Worm (Caenorhabditis elegans) whole organism, L2 larva: Measurements from ENCODE around the gene polg-1.

ENCODE experiments used
- C34F6.9 ChIP-seq: fragments of 150-350 bp; optimal IDR thresholded peaks from 2 replicates; lab custom pipeline; 2014; ENCODE audit warnings: missing biosample characterization, missing genetic modification characterization
- F13H6.1 ChIP-seq: sonication (generic microtip); optimal IDR thresholded peaks from 2 replicates; lab custom pipeline; 2016; ENCODE audit warnings: missing genetic modification characterization, missing compliant biosample characterization
- R02D3.7 ChIP-seq: fragments of 150-350 bp; optimal IDR thresholded peaks from 2 replicates; lab custom pipeline; 2014; ENCODE audit warnings: missing biosample characterization, missing genetic modification characterization
- Y55F3AM.14 ChIP-seq: fragments of 200-800 bp; sonication (Bioruptor generic); optimal IDR thresholded peaks from 2 replicates; lab custom pipeline; 2018; ENCODE audit warnings: mild to moderate bottlenecking, missing genetic modification characterization, missing compliant biosample characterization
- ZK546.5 ChIP-seq: sonication (generic microtip); optimal IDR thresholded peaks from 2 replicates; lab custom pipeline; 2017; ENCODE audit warnings: missing biosample characterization, missing genetic modification characterization
- ama-1 ChIP-seq: fragments of 150-350 bp; optimal IDR thresholded peaks from 2 replicates; lab custom pipeline; 2018; ENCODE audit warnings: inconsistent platforms
- blmp-1 ChIP-seq: sonication (generic microtip); optimal IDR thresholded peaks from 2 replicates; lab custom pipeline; 2017; ENCODE audit warnings: missing genetic modification characterization, mild to moderate bottlenecking, missing compliant biosample characterization, antibody characterized with exemption, moderate library complexity; ENCODE audit not compliant: insufficient read depth
- ceh-16 ChIP-seq: fragments of 150-350 bp; optimal IDR thresholded peaks from 2 replicates; lab custom pipeline; 2014; ENCODE audit warnings: missing biosample characterization, missing genetic modification characterization
- ceh-82 ChIP-seq: fragments of 150-350 bp; optimal IDR thresholded peaks from 2 replicates; lab custom pipeline; 2014; ENCODE audit warnings: missing biosample characterization, missing genetic modification characterization
- crh-2 ChIP-seq: sonication (generic microtip); optimal IDR thresholded peaks from 2 replicates; lab custom pipeline; 2017; ENCODE audit warnings: missing biosample characterization, missing genetic modification characterization
- dmd-4 ChIP-seq: sonication (generic microtip); optimal IDR thresholded peaks from 2 replicates; lab custom pipeline; 2017; ENCODE audit warnings: missing biosample characterization, missing genetic modification characterization
- egl-27 ChIP-seq: sonication (generic microtip); optimal IDR thresholded peaks from 3 replicates; lab custom pipeline; 2017; ENCODE audit warnings: missing biosample characterization, missing genetic modification reagents, missing genetic modification characterization
- elt-1 ChIP-seq: fragments of 150-350 bp; optimal IDR thresholded peaks from 2 replicates; lab custom pipeline; 2014; ENCODE audit warnings: missing biosample characterization, missing genetic modification characterization
- elt-3 ChIP-seq: sonication (generic microtip); optimal IDR thresholded peaks from 2 replicates; lab custom pipeline; 2017; ENCODE audit warnings: missing biosample characterization, missing genetic modification characterization
- fos-1 ChIP-seq: fragments of 150-350 bp; optimal IDR thresholded peaks from 2 replicates; lab custom pipeline; 2014; ENCODE audit warnings: missing biosample characterization, missing genetic modification characterization
- gmeb-1 ChIP-seq: fragments of 150-350 bp; optimal IDR thresholded peaks from 2 replicates; lab custom pipeline; 2014; ENCODE audit warnings: missing biosample characterization, missing genetic modification characterization
- lin-11 ChIP-seq: fragments of 150-350 bp; sonication (generic microtip); optimal IDR thresholded peaks from 2 replicates; lab custom pipeline; 2014; ENCODE audit warnings: missing biosample characterization, missing genetic modification characterization, inconsistent platforms, mixed read lengths
- lin-13 ChIP-seq: fragments of 150-350 bp; optimal IDR thresholded peaks from 2 replicates; lab custom pipeline; 2014; ENCODE audit warnings: missing biosample characterization, missing genetic modification reagents, missing genetic modification characterization
- lin-39 ChIP-seq: fragments of 150-350 bp; optimal IDR thresholded peaks from 2 replicates; lab custom pipeline; 2014; ENCODE audit warnings: missing biosample characterization, missing genetic modification reagents, missing genetic modification characterization
- lsy-2 ChIP-seq, 2 experiments: fragments of 150-350 bp in 1 of 2; sonication (generic microtip) in 1 of 2; optimal IDR thresholded peaks; 2 replicates each; lab custom pipeline; 2014 to 2017; ENCODE audit warnings: missing biosample characterization in 2 of 2, missing genetic modification characterization in 2 of 2
- mbf-1 ChIP-seq: sonication (generic microtip); optimal IDR thresholded peaks from 2 replicates; lab custom pipeline; 2017; ENCODE audit warnings: missing biosample characterization, missing genetic modification characterization
- mdl-1 ChIP-seq, 2 experiments: fragments of 150-350 bp in 1 of 2; sonication (generic microtip) in 1 of 2; optimal IDR thresholded peaks; 2 replicates each; lab custom pipeline; 2017; ENCODE audit warnings: missing biosample characterization in 2 of 2, missing genetic modification characterization in 2 of 2
- nhr-10 ChIP-seq: sonication (generic microtip); optimal IDR thresholded peaks from 2 replicates; lab custom pipeline; 2017; ENCODE audit warnings: missing biosample characterization, missing genetic modification characterization
- nhr-11 ChIP-seq: fragments of 150-350 bp; optimal IDR thresholded peaks from 2 replicates; lab custom pipeline; 2014; ENCODE audit warnings: missing biosample characterization, missing genetic modification characterization
- nhr-12 ChIP-seq: fragments of 150-350 bp; optimal IDR thresholded peaks from 2 replicates; lab custom pipeline; 2014; ENCODE audit warnings: missing biosample characterization, missing genetic modification characterization
- nhr-21 ChIP-seq: fragments of 150-350 bp; optimal IDR thresholded peaks from 2 replicates; lab custom pipeline; 2014; ENCODE audit warnings: missing biosample characterization, missing genetic modification characterization
- nhr-237 ChIP-seq: fragments of 150-350 bp; optimal IDR thresholded peaks from 2 replicates; lab custom pipeline; 2014; ENCODE audit warnings: missing biosample characterization, missing genetic modification characterization
- nhr-25 ChIP-seq: fragments of 150-350 bp; sonication (generic microtip); optimal IDR thresholded peaks from 3 replicates; lab custom pipeline; 2014; ENCODE audit warnings: missing biosample characterization, missing genetic modification characterization
- nhr-6 ChIP-seq: fragments of 150-350 bp; optimal IDR thresholded peaks from 2 replicates; lab custom pipeline; 2014; ENCODE audit warnings: missing biosample characterization, missing genetic modification characterization
- nhr-77 ChIP-seq: fragments of 150-350 bp; optimal IDR thresholded peaks from 2 replicates; lab custom pipeline; 2014; ENCODE audit warnings: missing biosample characterization, missing genetic modification characterization
- sem-4 ChIP-seq: fragments of 150-350 bp; optimal IDR thresholded peaks from 2 replicates; lab custom pipeline; 2014; ENCODE audit warnings: missing biosample characterization, missing genetic modification reagents, missing genetic modification characterization
- sma-3 ChIP-seq: sonication (generic microtip); optimal IDR thresholded peaks from 2 replicates; lab custom pipeline; 2016; ENCODE audit warnings: missing genetic modification reagents, missing genetic modification characterization, missing compliant biosample characterization
- sma-9 ChIP-seq, 2 experiments: fragments of 150-350 bp in 1 of 2; sonication (generic microtip) in 1 of 2; optimal IDR thresholded peaks; 2 replicates each; lab custom pipeline; 2014 to 2016; ENCODE audit warnings: missing genetic modification characterization in 2 of 2, mild to moderate bottlenecking in 1 of 2, missing biosample characterization in 1 of 2, missing compliant biosample characterization in 1 of 2, missing genetic modification reagents in 1 of 2, moderate library complexity in 1 of 2
- snpc-4 ChIP-seq: fragments of 150-350 bp; optimal IDR thresholded peaks from 2 replicates; lab custom pipeline; 2014; ENCODE audit warnings: missing biosample characterization, missing genetic modification characterization
- unc-39 ChIP-seq: fragments of 150-350 bp; optimal IDR thresholded peaks from 2 replicates; lab custom pipeline; 2014; ENCODE audit warnings: missing biosample characterization, missing genetic modification characterization
- unc-55 ChIP-seq: fragments of 150-350 bp; sonication (generic microtip); optimal IDR thresholded peaks from 3 replicates; lab custom pipeline; 2014; ENCODE audit warnings: missing biosample characterization, missing genetic modification reagents, missing genetic modification characterization
- zag-1 ChIP-seq: fragments of 150-350 bp; optimal IDR thresholded peaks from 2 replicates; lab custom pipeline; 2014; ENCODE audit warnings: missing biosample characterization, missing genetic modification characterization
- ztf-1 ChIP-seq: fragments of 200-800 bp; sonication (Bioruptor generic); conservative IDR thresholded peaks from 2 replicates; pipeline ENCODE4 v1.3.6; 2022; ENCODE audit warnings: missing genetic modification characterization, missing compliant biosample characterization
- ztf-4 ChIP-seq: fragments of 150-350 bp; optimal IDR thresholded peaks from 2 replicates; lab custom pipeline; 2014; ENCODE audit warnings: missing biosample characterization, missing genetic modification characterization

polg-1 gene

ce11 chrII:12202921-12203320 is 3.2 kb upstream of the polg-1 start, which contains the start of gene aqp-12:
aqp-12 (plus strand) TSS chrII:12203221.
- TF ChIP-seq gmeb-1 (no peak), egl-27 (no peak), sma-9 (GFP tag; optimal IDR thresholded peaks at IDR 0.05; lab: Kevin White, UChicago) (no peak), sma-9 (tag; optimal IDR thresholded peaks at IDR 0.05; lab: Kevin White, UChicago) (no peak), nhr-77 (tag; lab: Kevin White, UChicago) (no peak), elt-3 (tag; lab: Kevin White, UChicago) (no peak), ceh-16 (tag; lab: Kevin White, UChicago) (no peak), nhr-11 (no peak), F13H6.1 (tag; lab: Kevin White, UChicago) (no peak), ama-1 (lab: Kevin White, UChicago) (no peak), lsy-2 (tag; optimal IDR thresholded peaks at IDR 0.05; lab: Kevin White, UChicago) (no peak), mbf-1 (tag; lab: Kevin White, UChicago) (no peak), nhr-6 (tag; lab: Kevin White, UChicago) (no peak), nhr-21 (tag; lab: Kevin White, UChicago) (no peak), unc-39 (no peak), R02D3.7 (tag; lab: Kevin White, UChicago) (no peak), sem-4 (tag; lab: Kevin White, UChicago) (no peak), fos-1 (tag; lab: Kevin White, UChicago) (no peak), dmd-4 (tag; lab: Kevin White, UChicago) (no peak), C34F6.9 (tag; lab: Kevin White, UChicago) (no peak)

- TF ChIP-seq sma-9 (GFP tag; optimal IDR thresholded peaks at IDR 0.05; lab: Kevin White, UChicago) (no peak), sma-9 (tag; optimal IDR thresholded peaks at IDR 0.05; lab: Kevin White, UChicago) (no peak), ztf-1 (no peak), nhr-11 (no peak), mbf-1 (tag; lab: Kevin White, UChicago) (no peak), elt-1 (no peak), sma-3 (GFP tag; lab: Kevin White, UChicago) (no peak), nhr-77 (tag; lab: Kevin White, UChicago) (no peak), ztf-4 (tag; lab: Kevin White, UChicago) (no peak), ceh-16 (tag; lab: Kevin White, UChicago) (no peak)
Observed at ce11 chrII:12202281-12202680, 2.5 kb upstream of the polg-1 start, which contains the start of gene trpp-5. trpp-5 (minus strand) TSS chrII:12202381.

ce11 chrII:12199209-12199608 is 553 bp downstream of the polg-1 start:
- no peak for TF ChIP-seq unc-55 (GFP tag; lab: Kevin White, UChicago)
- TF ChIP-seq snpc-4 (tag; lab: Kevin White, UChicago) = no peak
- no peak for TF ChIP-seq lin-13
- TF ChIP-seq nhr-10 (tag; lab: Kevin White, UChicago) = no peak
- no peak for TF ChIP-seq C34F6.9 (tag; lab: Kevin White, UChicago)
- no peak for TF ChIP-seq nhr-77 (tag; lab: Kevin White, UChicago)
- TF ChIP-seq dmd-4 (tag; lab: Kevin White, UChicago) = no peak
- no peak for TF ChIP-seq ztf-4 (tag; lab: Kevin White, UChicago)
- TF ChIP-seq crh-2 = no peak
- TF ChIP-seq nhr-25 (tag; lab: Kevin White, UChicago) = no peak
- no peak for TF ChIP-seq lin-39 (tag; lab: Kevin White, UChicago)
- TF ChIP-seq ceh-16 (tag; lab: Kevin White, UChicago) = no peak
- no peak for TF ChIP-seq nhr-237 (tag; lab: Kevin White, UChicago)
- no peak for TF ChIP-seq zag-1

ce11 chrII:12189193-12189592 is 10.6 kb downstream of the polg-1 start:
- TF ChIP-seq mdl-1 (tag; optimal IDR thresholded peaks at IDR 0.05; lab: Kevin White, UChicago) = no peak
- TF ChIP-seq elt-3 (tag; lab: Kevin White, UChicago) = no peak
- no peak for TF ChIP-seq mbf-1 (tag; lab: Kevin White, UChicago)
- TF ChIP-seq ztf-1 = no peak
- TF ChIP-seq nhr-12 (tag; lab: Kevin White, UChicago) = no peak
- TF ChIP-seq lin-13 = no peak
- TF ChIP-seq sma-3 (GFP tag; lab: Kevin White, UChicago) = no peak
- no peak for TF ChIP-seq sem-4 (tag; lab: Kevin White, UChicago)
- no peak for TF ChIP-seq C34F6.9 (tag; lab: Kevin White, UChicago)
- no peak for TF ChIP-seq blmp-1 (tag; lab: Kevin White, UChicago)
- no peak for TF ChIP-seq lin-11
- TF ChIP-seq Y55F3AM.14 (GFP tag; lab: Kevin White, UChicago) = no peak
- TF ChIP-seq ceh-82 (tag; lab: Kevin White, UChicago) = no peak
- no peak for TF ChIP-seq ZK546.5 (tag; lab: Kevin White, UChicago)
- TF ChIP-seq, all 48 proteins: peak for 0
